Fruit fly (Drosophila melanogaster) whole organism, prepupa: ENCODE data around the gene CG12725.

Experiments used
- Blimp-1 ChIP-seq: fragments of 200-800 bp; sonication (Bioruptor generic); optimal IDR thresholded peaks from 3 replicates; lab custom pipeline; 2017; ENCODE audit warnings: missing biosample characterization, missing genetic modification characterization, mild to moderate bottlenecking, moderate library complexity, missing genetic modification reagents
- CG10669 ChIP-seq: fragments of 200-800 bp; sonication (Bioruptor generic); optimal IDR thresholded peaks from 3 replicates; lab custom pipeline; 2018; ENCODE audit warnings: missing biosample characterization, mild to moderate bottlenecking, missing genetic modification characterization, moderate library complexity
- CG11762 ChIP-seq: fragments of 200-800 bp; sonication (Bioruptor generic); optimal IDR thresholded peaks from 3 replicates; lab custom pipeline; 2016; ENCODE audit warnings: missing biosample characterization, missing genetic modification characterization; ENCODE audit not compliant: insufficient read depth
- CG15336 ChIP-seq: fragments of 200-800 bp; sonication (Bioruptor generic); IDR thresholded peaks from 2 replicates; pipeline ENCODE4 v1.3.6; 2022; ENCODE audit warnings: missing biosample characterization, missing genetic modification characterization
- CG1621 ChIP-seq: fragments of 200-800 bp; sonication (Bioruptor generic); optimal IDR thresholded peaks from 3 replicates; lab custom pipeline; 2018; ENCODE audit warnings: missing biosample characterization, mild to moderate bottlenecking, missing genetic modification characterization
- CG3032 ChIP-seq: fragments of 200-800 bp; optimal IDR thresholded peaks from 2 replicates; lab custom pipeline; 2019; ENCODE audit warnings: missing biosample characterization, mild to moderate bottlenecking, missing genetic modification characterization, moderate library complexity
- CG32006 ChIP-seq: fragments of 200-800 bp; sonication (Bioruptor generic); optimal IDR thresholded peaks from 3 replicates; lab custom pipeline; 2017; ENCODE audit warnings: missing biosample characterization, mild to moderate bottlenecking, missing genetic modification characterization
- CG34406 ChIP-seq: fragments of 200-800 bp; sonication (Bioruptor generic); optimal IDR thresholded peaks from 3 replicates; lab custom pipeline; 2016; ENCODE audit warnings: missing biosample characterization, missing genetic modification characterization
- CG3919 ChIP-seq: fragments of 200-800 bp; sonication (Bioruptor generic); optimal IDR thresholded peaks from 3 replicates; lab custom pipeline; 2016; ENCODE audit warnings: missing biosample characterization, missing genetic modification characterization
- CG4318 ChIP-seq: fragments of 200-800 bp; sonication (Bioruptor generic); optimal IDR thresholded peaks from 3 replicates; lab custom pipeline; 2017; ENCODE audit warnings: missing biosample characterization, mild to moderate bottlenecking, missing genetic modification characterization
- CG6163 ChIP-seq: fragments of 200-800 bp; sonication (Bioruptor generic); IDR thresholded peaks from 3 replicates; pipeline ENCODE4 v1.3.6; 2022; ENCODE audit warnings: missing biosample characterization, missing genetic modification characterization
- CG6276 ChIP-seq: fragments of 200-800 bp; sonication (Bioruptor generic); optimal IDR thresholded peaks from 2 replicates; lab custom pipeline; 2017; ENCODE audit warnings: missing biosample characterization, mild to moderate bottlenecking, missing genetic modification characterization
- CG6792 ChIP-seq: fragments of 200-800 bp; sonication (Bioruptor generic); optimal IDR thresholded peaks from 3 replicates; lab custom pipeline; 2016; ENCODE audit warnings: missing biosample characterization, missing genetic modification characterization
- CG6854 ChIP-seq: fragments of 200-800 bp; sonication (Bioruptor generic); optimal IDR thresholded peaks from 2 replicates; lab custom pipeline; 2017; ENCODE audit warnings: missing biosample characterization, mild to moderate bottlenecking, missing genetic modification characterization
- CG8119 ChIP-seq: fragments of 200-800 bp; sonication (Bioruptor generic); IDR thresholded peaks from 3 replicates; pipeline ENCODE4 v1.3.6; 2022; ENCODE audit warnings: missing biosample characterization, missing genetic modification characterization
- CG8319 ChIP-seq: fragments of 200-800 bp; sonication (Bioruptor generic); optimal IDR thresholded peaks from 3 replicates; lab custom pipeline; 2016; ENCODE audit warnings: missing biosample characterization, missing genetic modification characterization
- Eip75B ChIP-seq: fragments of 200-800 bp; sonication (Bioruptor generic); optimal IDR thresholded peaks from 3 replicates; lab custom pipeline; 2016; ENCODE audit warnings: missing biosample characterization, missing genetic modification characterization
- Eip78C ChIP-seq: fragments of 200-800 bp; sonication (Bioruptor generic); peaks from one replicate; lab custom pipeline; 2016; ENCODE audit warnings: missing biosample characterization, missing genetic modification characterization
- Ets21C ChIP-seq: fragments of 200-800 bp; sonication (Bioruptor generic); optimal IDR thresholded peaks from 3 replicates; lab custom pipeline; 2016; ENCODE audit warnings: missing biosample characterization, missing genetic modification characterization
- Ets96B ChIP-seq: fragments of 200-800 bp; optimal IDR thresholded peaks from 2 replicates; lab custom pipeline; 2019; ENCODE audit warnings: missing biosample characterization, mild to moderate bottlenecking, missing genetic modification characterization, moderate library complexity
- Hr4 ChIP-seq: fragments of 200-800 bp; sonication (Bioruptor generic); optimal IDR thresholded peaks from 3 replicates; lab custom pipeline; 2016; ENCODE audit warnings: missing biosample characterization, missing genetic modification characterization
- OdsH ChIP-seq: fragments of 200-800 bp; sonication (Bioruptor generic); optimal IDR thresholded peaks from 3 replicates; lab custom pipeline; 2016; ENCODE audit warnings: missing biosample characterization, missing genetic modification characterization
- Smox ChIP-seq: fragments of 200-800 bp; sonication (Bioruptor generic); optimal IDR thresholded peaks from 3 replicates; lab custom pipeline; 2016; ENCODE audit warnings: missing biosample characterization, missing genetic modification characterization
- Sox14 ChIP-seq: fragments of 200-800 bp; sonication (Bioruptor generic); optimal IDR thresholded peaks from 3 replicates; lab custom pipeline; 2016; ENCODE audit warnings: missing biosample characterization, missing genetic modification characterization
- Sox15 ChIP-seq: fragments of 200-800 bp; sonication (Bioruptor generic); optimal IDR thresholded peaks from 3 replicates; lab custom pipeline; 2016; ENCODE audit warnings: missing biosample characterization, missing genetic modification characterization
- achi ChIP-seq: fragments of 200-800 bp; sonication (Bioruptor generic); optimal IDR thresholded peaks from 3 replicates; lab custom pipeline; 2016; ENCODE audit warnings: missing biosample characterization, missing genetic modification characterization
- acj6 ChIP-seq: fragments of 200-800 bp; sonication (Bioruptor generic); optimal IDR thresholded peaks from 3 replicates; lab custom pipeline; 2016; ENCODE audit warnings: missing biosample characterization, missing genetic modification characterization
- cyc ChIP-seq: fragments of 200-800 bp; sonication (Bioruptor generic); optimal IDR thresholded peaks from 3 replicates; lab custom pipeline; 2016; ENCODE audit warnings: missing biosample characterization, missing genetic modification characterization
- dac ChIP-seq: fragments of 200-800 bp; sonication (Bioruptor generic); optimal IDR thresholded peaks from 2 replicates; lab custom pipeline; 2017; ENCODE audit warnings: missing biosample characterization, mild to moderate bottlenecking, missing genetic modification characterization
- dsx ChIP-seq: fragments of 200-800 bp; optimal IDR thresholded peaks from 3 replicates; lab custom pipeline; 2019; ENCODE audit warnings: missing biosample characterization, mild to moderate bottlenecking, missing genetic modification characterization, moderate library complexity; ENCODE audit not compliant: poor library complexity, severe bottlenecking
- esn ChIP-seq: fragments of 200-800 bp; sonication (Bioruptor generic); optimal IDR thresholded peaks from 2 replicates; lab custom pipeline; 2016; ENCODE audit warnings: missing biosample characterization, mild to moderate bottlenecking, missing genetic modification characterization, moderate library complexity
- fd59A ChIP-seq: fragments of 200-800 bp; sonication (Bioruptor generic); optimal IDR thresholded peaks from 2 replicates; lab custom pipeline; 2017; ENCODE audit warnings: missing biosample characterization, mild to moderate bottlenecking, missing genetic modification characterization, missing genetic modification reagents
- fkh ChIP-seq: fragments of 200-800 bp; sonication (Bioruptor generic); optimal IDR thresholded peaks from 3 replicates; lab custom pipeline; 2017; ENCODE audit warnings: missing biosample characterization, mild to moderate bottlenecking, missing genetic modification characterization, moderate library complexity
- salr ChIP-seq, 2 experiments: fragments of 200-800 bp; sonication (Bioruptor generic); optimal IDR thresholded peaks; 3 replicates each; lab custom pipeline; 2016 to 2018; ENCODE audit warnings: missing biosample characterization in 2 of 2, missing genetic modification characterization in 2 of 2, mild to moderate bottlenecking in 1 of 2
- spab ChIP-seq: fragments of 200-800 bp; sonication (Bioruptor generic); optimal IDR thresholded peaks from 2 replicates; lab custom pipeline; 2017; ENCODE audit warnings: missing biosample characterization, mild to moderate bottlenecking, missing genetic modification characterization, missing genetic modification reagents
- svp ChIP-seq: fragments of 200-800 bp; sonication (Bioruptor generic); peaks from one replicate; lab custom pipeline; 2016; ENCODE audit warnings: missing biosample characterization, missing genetic modification characterization
- topi ChIP-seq: fragments of 200-800 bp; sonication (Bioruptor generic); optimal IDR thresholded peaks from 3 replicates; lab custom pipeline; 2016; ENCODE audit warnings: missing biosample characterization, missing genetic modification characterization
- vri ChIP-seq: fragments of 200-800 bp; sonication (Bioruptor generic); optimal IDR thresholded peaks from 3 replicates; lab custom pipeline; 2016; ENCODE audit warnings: missing biosample characterization, mild to moderate bottlenecking, missing genetic modification characterization

Gene CG12725

dm6 chrX:13403962-13404830 is 1.5 kb upstream of the CG12725 start, which contains the start of gene GstT4 (continued):
- TF ChIP-seq OdsH (GFP tag; lab: Kevin White, UChicago) (peak; percentile 86), acj6 (GFP tag; lab: Kevin White, UChicago) (peak; percentile 79), CG4318 (GFP tag; lab: Kevin White, UChicago) (peak; percentile 16), CG3032 (tag; lab: Kevin White, UChicago) (peak; percentile 89), achi (GFP tag; lab: Kevin White, UChicago) (peak; percentile 92), CG34406 (GFP tag; lab: Kevin White, UChicago) (peak; percentile 91), CG1621 (tag; lab: Kevin White, UChicago) (peak; percentile 91), CG3919 (GFP tag; lab: Kevin White, UChicago) (peak; percentile 92), Sox15 (GFP tag; lab: Kevin White, UChicago) (peak; percentile 38), svp (peak; percentile 96), Ets21C (GFP tag; lab: Kevin White, UChicago) (peak; percentile 59)

- TF ChIP-seq salr (GFP tag; optimal IDR thresholded peaks at IDR 0.05; lab: Kevin White, UChicago) (no peak), CG6854 (GFP tag; lab: Kevin White, UChicago) (no peak), CG3919 (GFP tag; lab: Kevin White, UChicago) (no peak), topi (GFP tag; lab: Kevin White, UChicago) (no peak), CG6163 (GFP tag; lab: Robert Waterston, UW) (peak; percentile 6; the same call in 1 of the 3 replicates), CG32006 (GFP tag; lab: Kevin White, UChicago) (no peak), cyc (GFP tag; lab: Kevin White, UChicago) (no peak), Eip75B (no peak)
Measured at dm6 chrX:13403553-13403952, 890 bp upstream of the CG12725 start.

dm6 chrX:13401245-13401644 is 1.4 kb downstream of the CG12725 start:
- peak; percentile 8 for TF ChIP-seq CG3919 (GFP tag; lab: Kevin White, UChicago)
- TF ChIP-seq Eip78C = peak; percentile 82
- TF ChIP-seq esn = peak; percentile 0
- no peak for TF ChIP-seq CG3032 (tag; lab: Kevin White, UChicago)
- TF ChIP-seq achi (GFP tag; lab: Kevin White, UChicago) = no peak

- no peak for TF ChIP-seq CG11762 (GFP tag; lab: Kevin White, UChicago)
- TF ChIP-seq CG32006 (GFP tag; lab: Kevin White, UChicago) = no peak
- no peak for TF ChIP-seq CG8119 (GFP tag; lab: Robert Waterston, UW)
- no peak for TF ChIP-seq dac (GFP tag; lab: Kevin White, UChicago)
- TF ChIP-seq CG4318 (GFP tag; lab: Kevin White, UChicago) = no peak
- TF ChIP-seq Hr4 (GFP tag; lab: Kevin White, UChicago) = no peak
- no peak for TF ChIP-seq spab
- TF ChIP-seq topi (GFP tag; lab: Kevin White, UChicago) = no peak
- TF ChIP-seq Blimp-1 (GFP tag; lab: Kevin White, UChicago) = no peak
- TF ChIP-seq OdsH (GFP tag; lab: Kevin White, UChicago) = no peak
- no peak for TF ChIP-seq Sox14
- TF ChIP-seq fd59A (GFP tag; lab: Kevin White, UChicago) = no peak
- no peak for TF ChIP-seq achi (GFP tag; lab: Kevin White, UChicago)
Measured at dm6 chrX:13397610-13398009, 5.1 kb downstream of the CG12725 start.

dm6 chrX:13396378-13397099 is 6.1 kb downstream of the CG12725 start, which contains the start of gene Bcat:
Bcat (plus strand) TSS chrX:13396899.
- TF ChIP-seq achi (GFP tag; lab: Kevin White, UChicago) (peak; percentile 62), Ets96B (peak; percentile 26), CG3032 (tag; lab: Kevin White, UChicago) (peak; percentile 12), CG15336 (peak; percentile 38; the same call in 1 of the 2 replicates), Eip78C (peak; percentile 86), Smox (GFP tag; lab: Kevin White, UChicago) (peak; percentile 59), dsx (GFP tag; lab: Kevin White, UChicago) (peak; percentile 26), CG6792 (peak; percentile 64), CG11762 (GFP tag; lab: Kevin White, UChicago) (peak; percentile 40), CG8319 (GFP tag; lab: Kevin White, UChicago) (peak; percentile 25), CG3919 (GFP tag; lab: Kevin White, UChicago) (peak; percentile 55), Eip75B (peak; percentile 28), CG6276 (peak; percentile 78), CG10669 (GFP tag; lab: Kevin White, UChicago) (peak; percentile 43), fd59A (GFP tag; lab: Kevin White, UChicago) (peak; percentile 10), CG32006 (GFP tag; lab: Kevin White, UChicago) (peak; percentile 87), vri (GFP tag; lab: Kevin White, UChicago) (peak; percentile 49), fkh (GFP tag; lab: Kevin White, UChicago) (peak; percentile 4)
